Fruit fly (Drosophila melanogaster): ENCODE data around the gene CG14662.

Gene CG14662

dm6 chr3R:4952571-4952929 is 31.5 kb downstream of the CG14662 start, which contains the start of gene Ubc6 (continued):
- TF ChIP-seq Kr (GFP tag; optimal IDR thresholded peaks at IDR 0.05) (no peak), CG30020 (tag; optimal IDR thresholded peaks at IDR 0.05) (peak; percentile 73), klu (GFP tag; IDR thresholded peaks at IDR 0.05) (no peak), CG11696 (GFP tag; IDR thresholded peaks at IDR 0.05) (no peak), rib (GFP tag; IDR thresholded peaks at IDR 0.05) (no peak), insv (GFP tag; optimal IDR thresholded peaks at IDR 0.05) (peak in 1 of 2 experiments; percentile 58), esg (GFP tag; conservative IDR thresholded peaks at IDR 0.05) (no peak), CG3065 (GFP tag; optimal IDR thresholded peaks at IDR 0.05) (no peak), Dek (tag; optimal IDR thresholded peaks at IDR 0.05) (peak; percentile 76), Oli (tag; optimal IDR thresholded peaks at IDR 0.05) (no peak), dpn (GFP tag; optimal IDR thresholded peaks at IDR 0.05) (peak; percentile 70 to 84), CG8388 (GFP tag; optimal IDR thresholded peaks at IDR 0.05) (peak; percentile 18), sr (GFP tag; IDR thresholded peaks at IDR 0.05) (no peak), Nf-YA (GFP tag; IDR thresholded peaks at IDR 0.05) (no peak), CG34224 (GFP tag; IDR thresholded peaks at IDR 0.05; ENCODE audit: partially characterized antibody) (no peak), HLH4C (GFP tag; IDR thresholded peaks at IDR 0.05; ENCODE audit: partially characterized antibody) (no peak), CG33557 (GFP tag; optimal IDR thresholded peaks at IDR 0.05) (peak; percentile 19), tll (GFP tag; optimal IDR thresholded peaks at IDR 0.05) (no peak), chn (GFP tag; optimal IDR thresholded peaks at IDR 0.05) (peak; percentile 85), az2 (GFP tag; optimal IDR thresholded peaks at IDR 0.05) (peak; percentile 38), CG10654 (GFP tag; optimal IDR thresholded peaks at IDR 0.05) (peak; percentile 59), otp (GFP tag; IDR thresholded peaks at IDR 0.05) (no peak), CG3847 (GFP tag; IDR thresholded peaks at IDR 0.05) (no peak), CG32772 (GFP tag; IDR thresholded peaks at IDR 0.05) (no peak), lola (GFP tag; optimal IDR thresholded peaks at IDR 0.05) (peak in 1 of 3 experiments; percentile 13), Taf1 (GFP tag; IDR thresholded peaks at IDR 0.05) (no peak), CG10209 (GFP tag; optimal IDR thresholded peaks at IDR 0.05) (no peak), gcm2 (GFP tag; optimal IDR thresholded peaks at IDR 0.05) (peak; percentile 34), CG18764 (GFP tag; optimal IDR thresholded peaks at IDR 0.05) (peak; percentile 59), CG5953 (GFP tag; IDR thresholded peaks at IDR 0.05) (no peak), lmd (GFP tag; IDR thresholded peaks at IDR 0.05) (no peak), nmo (GFP tag; optimal IDR thresholded peaks at IDR 0.05) (peak; percentile 82), pb (GFP tag; optimal IDR thresholded peaks at IDR 0.05) (peak; percentile 65), BtbVII (GFP tag; optimal IDR thresholded peaks at IDR 0.05) (peak; percentile 22), tio (GFP tag; optimal IDR thresholded peaks at IDR 0.05) (peak; percentile 50), Ssrp (tag; optimal IDR thresholded peaks at IDR 0.05) (peak; percentile 8), Hr3 (GFP tag; optimal IDR thresholded peaks at IDR 0.05) (peak; percentile 87), Dp (GFP tag; optimal IDR thresholded peaks at IDR 0.05) (peak; percentile 66), CHES-1-like (GFP tag; optimal IDR thresholded peaks at IDR 0.05) (peak; percentile 84), h (optimal IDR thresholded peaks at IDR 0.05) (no peak), Awh (GFP tag; IDR thresholded peaks at IDR 0.05) (no peak), CG16815 (GFP tag; optimal IDR thresholded peaks at IDR 0.05) (no peak), CG9437 (GFP tag; optimal IDR thresholded peaks at IDR 0.05) (peak; percentile 79), CG8944 (GFP tag; optimal IDR thresholded peaks at IDR 0.05) (peak; percentile 72), kni (GFP tag; optimal IDR thresholded peaks at IDR 0.05) (peak; percentile 21), eyg (GFP tag; optimal IDR thresholded peaks at IDR 0.05) (peak; percentile 34), Dip2 (GFP tag; IDR thresholded peaks at IDR 0.05) (no peak), Jarid2 (GFP tag; optimal IDR thresholded peaks at IDR 0.05) (peak; percentile 53), CG16863 (GFP tag; optimal IDR thresholded peaks at IDR 0.05) (peak; percentile 71), CG1647 (GFP tag; optimal IDR thresholded peaks at IDR 0.05) (peak; percentile 68), CG7839 (tag; optimal IDR thresholded peaks at IDR 0.05) (peak; percentile 48), CG16779 (GFP tag; IDR thresholded peaks at IDR 0.05) (no peak)
